Worm (Caenorhabditis elegans): ENCODE measurements around the gene fbxb-57.

DNA sequence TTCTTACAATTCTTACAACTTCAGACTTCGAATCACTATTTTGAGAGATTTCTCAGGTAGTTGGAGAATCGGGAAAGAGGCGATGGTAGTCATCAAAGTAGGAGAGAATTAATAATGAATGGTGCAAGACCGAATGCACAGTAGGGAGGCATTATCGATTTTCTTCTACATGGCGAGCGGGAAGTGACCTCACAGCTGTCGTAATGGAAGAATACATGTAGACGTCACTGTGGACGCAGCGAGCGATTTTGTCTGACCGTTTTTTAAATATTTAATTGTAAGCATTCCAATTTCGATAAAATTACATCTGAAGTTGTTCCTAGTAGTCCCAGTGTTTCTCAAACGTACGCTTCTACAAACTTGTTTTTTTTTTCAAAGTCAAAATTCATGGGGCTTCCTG lies 21.0 kb downstream of the fbxb-57 start, which contains the start of gene F55C9.11:
- TF ChIP-seq aly-2 (tag; optimal IDR thresholded peaks at IDR 0.05): no peak
- TF ChIP-seq rnt-1 (tag; optimal IDR thresholded peaks at IDR 0.05): no peak
- no peak for TF ChIP-seq sox-4 (tag; optimal IDR thresholded peaks at IDR 0.05)
- TF ChIP-seq unc-62 (GFP tag; optimal IDR thresholded peaks at IDR 0.05): no peak
